Worm (Caenorhabditis elegans): ENCODE results near the gene nhr-96.

ce11 chrV:2259750-2260149 is 26.5 kb downstream of the nhr-96 start, which contains the start of gene nhr-182:
- no peak for TF ChIP-seq fkh-10 (GFP tag; optimal IDR thresholded peaks at IDR 0.05)
- no peak for TF ChIP-seq egl-27 (tag; optimal IDR thresholded peaks at IDR 0.05)
- peak; percentile 83 for TF ChIP-seq pha-4 (tag; optimal IDR thresholded peaks at IDR 0.05)
- no peak for TF ChIP-seq R02D3.7 (tag; optimal IDR thresholded peaks at IDR 0.05)
- no peak for TF ChIP-seq unc-39 (tag; optimal IDR thresholded peaks at IDR 0.05)
- TF ChIP-seq aly-2 (tag; optimal IDR thresholded peaks at IDR 0.05) = no peak
- TF ChIP-seq nhr-28 (tag; optimal IDR thresholded peaks at IDR 0.05) = no peak
- no peak for TF ChIP-seq mdl-1 (tag; optimal IDR thresholded peaks at IDR 0.05)
- TF ChIP-seq snpc-4 (tag; optimal IDR thresholded peaks at IDR 0.05) = no peak
- TF ChIP-seq nhr-25 (tag; optimal IDR thresholded peaks at IDR 0.05) = no peak
- TF ChIP-seq nhr-237 (tag; optimal IDR thresholded peaks at IDR 0.05) = no peak
- TF ChIP-seq elt-2 (tag; optimal IDR thresholded peaks at IDR 0.05) = peak; percentile 28

Data from whole organism, L3 larva.